Worm (Caenorhabditis elegans) whole organism, mixed stage, embryonic: ENCODE measurements around the gene F54H12.10.

Experiments
- bed-3 ChIP-seq: fragments of 200-800 bp; sonication (Bioruptor generic); optimal IDR thresholded peaks from 3 replicates; lab custom pipeline; 2018; ENCODE audit warnings: mild to moderate bottlenecking, missing genetic modification characterization, moderate library complexity, missing compliant biosample characterization
- elt-3 ChIP-seq: fragments of 150-350 bp; optimal IDR thresholded peaks from 2 replicates; lab custom pipeline; 2014; ENCODE audit warnings: missing biosample characterization, missing genetic modification characterization
- hlh-1 ChIP-seq: fragments of 150-350 bp; optimal IDR thresholded peaks from 2 replicates; lab custom pipeline; 2014; ENCODE audit warnings: missing biosample characterization, missing genetic modification reagents, missing genetic modification characterization
- lsy-2 ChIP-seq: fragments of 150-350 bp; optimal IDR thresholded peaks from 2 replicates; lab custom pipeline; 2014; ENCODE audit warnings: missing biosample characterization, missing genetic modification characterization
- nhr-12 ChIP-seq: fragments of 150-350 bp; optimal IDR thresholded peaks from 2 replicates; lab custom pipeline; 2014; ENCODE audit warnings: missing biosample characterization, missing genetic modification characterization
- unc-39 ChIP-seq: fragments of 150-350 bp; optimal IDR thresholded peaks from 2 replicates; lab custom pipeline; 2014; ENCODE audit warnings: missing biosample characterization, missing genetic modification characterization
- unc-62 ChIP-seq: fragments of 150-350 bp; optimal IDR thresholded peaks from 2 replicates; lab custom pipeline; 2014; ENCODE audit warnings: missing biosample characterization, missing genetic modification reagents, missing genetic modification characterization
- ztf-11 ChIP-seq: fragments of 150-350 bp; optimal IDR thresholded peaks from 2 replicates; lab custom pipeline; 2014; ENCODE audit warnings: missing biosample characterization, missing genetic modification characterization

ce11 chrIII:7981233-7981632, 22.5 kb upstream of the F54H12.10 start:
- TF ChIP-seq unc-39 (tag; lab: Kevin White, UChicago): no peak
- no peak for TF ChIP-seq elt-3
- no peak for TF ChIP-seq bed-3 (GFP tag; lab: Kevin White, UChicago)
- no peak for TF ChIP-seq nhr-12 (tag; lab: Kevin White, UChicago)
- TF ChIP-seq lsy-2: no peak
- TF ChIP-seq ztf-11: no peak
- TF ChIP-seq hlh-1 (tag; lab: Kevin White, UChicago): no peak
- no peak for TF ChIP-seq unc-62 (GFP tag; lab: Kevin White, UChicago)
